Worm (Caenorhabditis elegans): ENCODE data around the gene hil-1.

Gene hil-1

DNA sequence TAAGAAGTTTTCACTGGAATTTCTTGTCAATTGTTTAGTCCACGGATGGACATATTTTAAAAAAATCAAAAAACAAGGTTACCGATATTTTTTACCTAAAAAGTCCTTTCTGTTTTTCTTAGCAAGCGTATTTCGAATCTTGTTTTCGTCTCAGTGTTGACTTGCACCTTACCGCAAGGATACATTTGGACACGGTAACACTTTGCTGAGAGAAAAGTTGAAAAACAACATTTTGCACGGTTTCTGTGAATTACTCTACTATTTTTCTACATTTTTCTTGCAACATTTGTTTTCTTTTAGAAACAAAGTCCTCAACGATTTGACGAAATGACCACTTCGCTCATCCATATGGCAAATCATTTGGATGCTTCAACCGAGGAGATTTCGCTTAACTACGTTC is at the start of gene hil-1:
Gene hil-1 (plus strand): TSS at position 301 of the 400 bp plus-strand sequence.
- TF ChIP-seq pha-4 (tag; optimal IDR thresholded peaks at IDR 0.05): no peak
- no peak for TF ChIP-seq lin-32 (GFP tag; optimal IDR thresholded peaks at IDR 0.05)
- TF ChIP-seq snpc-4 (tag; optimal IDR thresholded peaks at IDR 0.05): no peak
- no peak for TF ChIP-seq nhr-76 (tag; optimal IDR thresholded peaks at IDR 0.05)
- no peak for TF ChIP-seq nhr-12 (tag; optimal IDR thresholded peaks at IDR 0.05)
- no peak for TF ChIP-seq unc-39 (tag; optimal IDR thresholded peaks at IDR 0.05)
- no peak for TF ChIP-seq tbx-8 (GFP tag; optimal IDR thresholded peaks at IDR 0.05)
- TF ChIP-seq M03D4.4 (tag; optimal IDR thresholded peaks at IDR 0.05): no peak
- no peak for TF ChIP-seq nhr-237 (tag; optimal IDR thresholded peaks at IDR 0.05)
- TF ChIP-seq ces-1 (GFP tag; optimal IDR thresholded peaks at IDR 0.05): no peak

DNA sequence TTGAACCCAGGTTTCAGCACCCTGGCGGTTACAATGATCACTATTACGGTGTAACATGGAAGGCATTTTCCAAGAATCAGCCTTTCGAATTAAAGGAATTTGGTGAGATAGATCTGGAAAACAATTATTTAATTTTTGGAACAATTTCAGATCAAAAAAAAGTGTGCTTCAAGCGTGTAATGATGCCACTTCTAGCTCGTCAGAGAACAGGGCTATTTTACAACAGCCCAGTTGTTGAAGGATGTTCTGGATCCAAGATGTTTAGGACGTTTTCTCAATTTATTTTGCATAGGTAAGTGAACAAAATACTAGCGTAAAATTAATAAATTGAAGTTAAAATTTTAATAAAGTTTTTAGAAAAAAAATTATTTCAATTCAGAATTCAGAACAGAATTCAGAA is 48.7 kb upstream of the hil-1 start:
- TF ChIP-seq mab-5 (tag; optimal IDR thresholded peaks at IDR 0.05): no peak
- TF ChIP-seq sptf-1 (tag; optimal IDR thresholded peaks at IDR 0.05): no peak
- no peak for TF ChIP-seq ztf-11 (tag; optimal IDR thresholded peaks at IDR 0.05)
- no peak for TF ChIP-seq nhr-28 (tag; optimal IDR thresholded peaks at IDR 0.05)
- TF ChIP-seq pha-4 (tag; optimal IDR thresholded peaks at IDR 0.05): no peak
- no peak for TF ChIP-seq nhr-237 (tag; optimal IDR thresholded peaks at IDR 0.05)
- TF ChIP-seq ces-1 (GFP tag; optimal IDR thresholded peaks at IDR 0.05): no peak
- TF ChIP-seq mls-2 (tag; optimal IDR thresholded peaks at IDR 0.05): no peak
- no peak for TF ChIP-seq bed-3 (GFP tag; optimal IDR thresholded peaks at IDR 0.05)
- no peak for TF ChIP-seq unc-62 (GFP tag; optimal IDR thresholded peaks at IDR 0.05)
- TF ChIP-seq blmp-1 (tag; optimal IDR thresholded peaks at IDR 0.05): no peak
- TF ChIP-seq nhr-76 (tag; optimal IDR thresholded peaks at IDR 0.05): no peak
- TF ChIP-seq ceh-43 (GFP tag; optimal IDR thresholded peaks at IDR 0.05): no peak
- TF ChIP-seq unc-120 (tag; optimal IDR thresholded peaks at IDR 0.05; ENCODE audit: poor library complexity, severe bottlenecking): no peak
- no peak for TF ChIP-seq nhr-12 (tag; optimal IDR thresholded peaks at IDR 0.05)
- TF ChIP-seq cnd-1 (tag; optimal IDR thresholded peaks at IDR 0.05): no peak
- TF ChIP-seq flh-1 (GFP tag; optimal IDR thresholded peaks at IDR 0.05): no peak
- no peak for TF ChIP-seq M03D4.4 (tag; optimal IDR thresholded peaks at IDR 0.05)
- TF ChIP-seq lsy-2 (tag; optimal IDR thresholded peaks at IDR 0.05): no peak

DNA sequence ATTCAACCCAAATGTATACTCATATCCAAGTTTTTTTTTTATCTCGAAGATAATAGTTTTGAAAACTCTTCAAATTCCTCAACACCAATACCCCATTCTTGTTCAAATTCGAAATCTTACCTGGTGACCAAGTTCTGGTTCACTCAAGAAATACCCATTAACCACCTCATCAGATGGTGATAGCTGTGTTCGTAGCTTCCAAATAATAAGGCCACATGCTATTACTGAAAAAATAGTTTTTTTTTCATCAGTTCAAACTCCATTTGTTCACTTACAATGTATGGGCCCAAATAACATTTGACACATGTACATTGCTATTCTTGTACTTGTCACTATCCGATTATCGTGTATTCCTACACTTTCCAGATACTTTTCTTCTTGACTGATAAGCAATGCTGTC is 42.1 kb upstream of the hil-1 start:
- TF ChIP-seq mls-2 (tag; optimal IDR thresholded peaks at IDR 0.05) (no peak), mep-1 (tag; optimal IDR thresholded peaks at IDR 0.05) (no peak), ztf-11 (tag; optimal IDR thresholded peaks at IDR 0.05) (no peak), nhr-76 (tag; optimal IDR thresholded peaks at IDR 0.05) (no peak), unc-39 (tag; optimal IDR thresholded peaks at IDR 0.05) (no peak), mab-5 (tag; optimal IDR thresholded peaks at IDR 0.05) (no peak), ceh-83 (GFP tag; optimal IDR thresholded peaks at IDR 0.05) (no peak), cnd-1 (tag; optimal IDR thresholded peaks at IDR 0.05) (no peak), snpc-4 (tag; optimal IDR thresholded peaks at IDR 0.05) (no peak), pha-4 (tag; optimal IDR thresholded peaks at IDR 0.05) (no peak), flh-1 (GFP tag; optimal IDR thresholded peaks at IDR 0.05) (no peak), nhr-2 (tag; optimal IDR thresholded peaks at IDR 0.05) (no peak), nhr-28 (tag; optimal IDR thresholded peaks at IDR 0.05) (no peak), lin-13 (tag; optimal IDR thresholded peaks at IDR 0.05) (no peak)

DNA sequence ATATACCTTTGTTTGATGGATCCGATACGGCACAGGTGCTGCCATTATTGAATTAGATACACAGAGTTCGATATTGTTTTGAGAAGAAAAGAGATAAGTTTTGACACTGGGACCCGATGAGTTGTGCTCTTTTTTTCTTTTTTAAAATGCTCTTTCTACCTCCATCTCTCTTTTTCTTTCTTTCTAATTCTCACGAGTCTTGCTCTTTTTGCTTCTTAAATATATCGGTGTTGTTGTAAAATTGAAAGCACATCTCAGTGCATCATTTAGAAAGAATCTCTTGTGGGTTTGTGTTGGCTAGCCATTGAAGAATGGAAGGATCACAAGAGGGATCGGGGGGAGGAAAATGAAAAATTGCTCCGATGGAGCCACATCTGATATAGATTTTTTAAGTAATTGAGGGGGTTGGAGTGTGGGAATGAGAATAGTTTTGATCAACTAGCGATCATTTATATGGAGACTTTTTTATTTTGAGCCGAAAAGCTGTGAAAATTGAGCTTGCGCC is 40.2 kb upstream of the hil-1 start, which contains the start of gene H12D21.9:
Gene H12D21.9 (minus strand): TSS at position 148 of the 505 bp plus-strand sequence.
- TF ChIP-seq unc-120 (tag; optimal IDR thresholded peaks at IDR 0.05; ENCODE audit: poor library complexity, severe bottlenecking) (peak; percentile 54), ces-1 (GFP tag; optimal IDR thresholded peaks at IDR 0.05) (no peak)

DNA sequence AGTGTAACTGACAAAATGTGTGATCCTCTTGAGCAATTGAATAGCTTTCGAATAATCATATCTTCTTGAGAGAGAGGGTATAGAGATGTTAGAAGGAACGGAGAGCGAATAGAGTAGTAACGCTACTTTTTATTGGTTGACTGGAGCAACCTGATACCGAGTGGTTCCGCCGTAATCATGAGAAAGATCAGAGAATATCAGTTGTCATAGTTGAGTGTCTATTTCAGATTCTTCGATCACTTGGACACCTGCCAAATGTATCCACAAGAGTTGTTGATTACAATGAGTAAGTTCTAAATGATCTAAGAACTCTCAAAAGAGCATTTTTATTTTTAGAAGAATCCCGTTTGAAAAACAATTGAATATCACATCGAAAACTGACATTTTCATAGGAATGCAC is 38.8 kb upstream of the hil-1 start:
- TF ChIP-seq nhr-76 (tag; optimal IDR thresholded peaks at IDR 0.05): no peak

DNA sequence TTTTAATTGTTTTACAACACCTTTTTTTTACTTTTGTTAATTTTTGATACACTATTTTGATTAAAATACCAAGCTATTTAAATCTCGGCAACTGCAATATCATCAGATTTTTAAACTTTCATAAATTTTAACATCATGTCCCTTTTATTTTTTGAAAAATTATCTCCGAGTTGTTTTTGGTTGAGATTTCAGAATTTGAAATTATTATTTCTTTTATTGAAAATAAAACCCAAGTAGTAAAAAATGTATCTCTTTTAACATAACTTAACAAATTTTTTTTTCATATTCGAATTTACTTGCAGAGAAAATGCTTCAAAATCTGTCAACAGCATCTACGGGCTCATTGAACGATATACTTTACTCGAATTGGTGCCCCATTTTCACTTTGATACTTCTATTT is 34.0 kb upstream of the hil-1 start, which contains the start of gene H12D21.11:
Gene H12D21.11 (plus strand): TSS at position 301 of the 400 bp plus-strand sequence.
- TF ChIP-seq tbx-8 (GFP tag; optimal IDR thresholded peaks at IDR 0.05) (no peak), elt-3 (tag; optimal IDR thresholded peaks at IDR 0.05) (no peak), ztf-11 (tag; optimal IDR thresholded peaks at IDR 0.05) (no peak), hlh-1 (tag; optimal IDR thresholded peaks at IDR 0.05) (no peak), lin-13 (tag; optimal IDR thresholded peaks at IDR 0.05) (no peak), mls-2 (tag; optimal IDR thresholded peaks at IDR 0.05) (no peak), blmp-1 (tag; optimal IDR thresholded peaks at IDR 0.05) (no peak), ceh-43 (GFP tag; optimal IDR thresholded peaks at IDR 0.05) (no peak), lsy-2 (tag; optimal IDR thresholded peaks at IDR 0.05) (no peak), zip-8 (tag; optimal IDR thresholded peaks at IDR 0.05) (no peak), nhr-237 (tag; optimal IDR thresholded peaks at IDR 0.05) (no peak), mab-5 (tag; optimal IDR thresholded peaks at IDR 0.05) (no peak), ham-2 (GFP tag; optimal IDR thresholded peaks at IDR 0.05) (no peak)
